Worm (Caenorhabditis elegans) whole organism, midembryonic: ENCODE data around the gene nspc-17.

Experiments used
- T22C8.4 ChIP-seq: fragments of 200-800 bp; sonication (Bioruptor generic); IDR thresholded peaks from 2 replicates; pipeline ENCODE4 v1.3.6; 2022; ENCODE audit warnings: missing genetic modification characterization, missing compliant biosample characterization
- cog-1 ChIP-seq: sonication (generic microtip); optimal IDR thresholded peaks from 2 replicates; lab custom pipeline; 2016; ENCODE audit warnings: missing genetic modification characterization, missing compliant biosample characterization
- flt-1 ChIP-seq: fragments of 200-800 bp; sonication (Bioruptor generic); IDR thresholded peaks from 2 replicates; pipeline ENCODE4 v1.3.6; 2022; ENCODE audit warnings: missing genetic modification characterization, missing compliant biosample characterization
- klf-2 ChIP-seq: fragments of 200-800 bp; sonication (Bioruptor generic); conservative IDR thresholded peaks from 2 replicates; pipeline ENCODE4 v1.3.6; 2022; ENCODE audit warnings: missing genetic modification reagents, missing genetic modification characterization, missing compliant biosample characterization
- ref-1 ChIP-seq: fragments of 200-800 bp; sonication (Bioruptor generic); conservative IDR thresholded peaks from 2 replicates; pipeline ENCODE4 v1.3.6; 2022; ENCODE audit warnings: missing genetic modification reagents, missing genetic modification characterization, missing compliant biosample characterization
- ztf-23 ChIP-seq: fragments of 200-800 bp; sonication (Bioruptor generic); IDR thresholded peaks from 2 replicates; pipeline ENCODE4 v1.3.6; 2022; ENCODE audit warnings: missing genetic modification reagents, missing genetic modification characterization, missing compliant biosample characterization

DNA sequence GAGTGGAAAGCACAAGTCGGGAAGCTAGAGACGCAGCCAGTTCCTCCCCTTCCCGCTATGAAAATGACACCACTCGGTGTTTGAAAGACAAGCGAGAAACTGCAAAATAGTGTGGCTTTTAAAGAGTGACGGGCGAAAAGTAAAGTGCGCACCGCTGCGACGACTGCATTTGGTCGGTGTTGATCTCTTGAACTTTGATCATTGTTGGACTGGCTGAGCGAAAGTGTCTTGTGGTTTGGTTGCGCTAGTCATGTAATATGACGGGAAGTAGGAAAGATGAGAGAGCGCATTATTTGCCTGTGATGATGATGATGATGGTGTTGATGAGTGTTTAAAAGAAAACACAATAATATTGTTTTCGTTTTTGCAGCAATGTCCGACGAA lies 35.3 kb upstream of the nspc-17 start:
- no peak for TF ChIP-seq flt-1 (GFP tag; lab: Robert Waterston, UW)
- TF ChIP-seq klf-2 (GFP tag; lab: Robert Waterston, UW) = no peak
- no peak for TF ChIP-seq ztf-23 (GFP tag; lab: Robert Waterston, UW)
- no peak; the same call in 1 of the 2 replicates for TF ChIP-seq T22C8.4 (GFP tag; lab: Robert Waterston, UW)
- no peak for TF ChIP-seq ref-1 (GFP tag; lab: Robert Waterston, UW)
- TF ChIP-seq cog-1 (tag; lab: Kevin White, UChicago) = peak; percentile 96
